Worm (Caenorhabditis elegans) whole organism, young adult: Measurements from ENCODE around the gene F35C11.5.

Source experiments
- B0261.1 ChIP-seq: sonication (generic microtip); optimal IDR thresholded peaks from 2 replicates; lab custom pipeline; 2016; ENCODE audit warnings: mild to moderate bottlenecking, missing genetic modification characterization, moderate library complexity, missing compliant biosample characterization
- C06A6.2 ChIP-seq: fragments of 200-800 bp; sonication (Bioruptor generic); conservative IDR thresholded peaks from 2 replicates; pipeline ENCODE4 v1.3.6; 2022; ENCODE audit warnings: missing genetic modification characterization, missing compliant biosample characterization
- F52B5.7 ChIP-seq: sonication (generic microtip); optimal IDR thresholded peaks from 2 replicates; lab custom pipeline; 2016; ENCODE audit warnings: mild to moderate bottlenecking, missing genetic modification characterization, missing compliant biosample characterization
- F55B11.4 ChIP-seq: sonication (generic microtip); optimal IDR thresholded peaks from 2 replicates; lab custom pipeline; 2016; ENCODE audit warnings: missing compliant biosample characterization, missing genetic modification characterization, borderline replicate concordance; ENCODE audit not compliant: insufficient read depth
- T07F8.4 ChIP-seq: sonication (generic microtip); optimal IDR thresholded peaks from 2 replicates; lab custom pipeline; 2016; ENCODE audit warnings: mild to moderate bottlenecking, missing genetic modification characterization, moderate library complexity, missing compliant biosample characterization
- Y53F4B.3 ChIP-seq: fragments of 200-800 bp; sonication (Bioruptor generic); IDR thresholded peaks from 2 replicates; pipeline ENCODE4 v1.3.6; 2022; ENCODE audit warnings: missing genetic modification reagents, missing genetic modification characterization, missing compliant biosample characterization
- ama-1 ChIP-seq, 3 experiments: fragments of 150-350 bp in 1 of 3; sonication (generic microtip) in 2 of 3; optimal IDR thresholded peaks; 2 replicates each; lab custom pipeline; 2014 to 2018; ENCODE audit warnings: missing biosample characterization in 2 of 3, missing genetic modification characterization in 2 of 3, missing genetic modification reagents in 2 of 3
- athp-1 ChIP-seq: sonication (generic microtip); optimal IDR thresholded peaks from 2 replicates; lab custom pipeline; 2017; ENCODE audit warnings: mild to moderate bottlenecking, missing genetic modification characterization, missing compliant biosample characterization
- attf-5 ChIP-seq: fragments of 200-800 bp; sonication (Bioruptor generic); optimal IDR thresholded peaks from 2 replicates; lab custom pipeline; 2018; ENCODE audit warnings: mild to moderate bottlenecking, missing genetic modification characterization, missing compliant biosample characterization
- ceh-79 ChIP-seq: sonication (generic microtip); optimal IDR thresholded peaks from 2 replicates; lab custom pipeline; 2017; ENCODE audit warnings: mild to moderate bottlenecking, missing genetic modification characterization, missing compliant biosample characterization
- dox-1 ChIP-seq: fragments of 200-800 bp; sonication (Bioruptor generic); IDR thresholded peaks from 2 replicates; pipeline ENCODE4 v1.3.6; 2022; ENCODE audit warnings: missing genetic modification reagents, missing genetic modification characterization, missing compliant biosample characterization
- egl-18 ChIP-seq: fragments of 200-800 bp; sonication (Bioruptor generic); IDR thresholded peaks from 2 replicates; pipeline ENCODE4 v1.3.6; 2022; ENCODE audit warnings: missing genetic modification reagents, missing genetic modification characterization, missing compliant biosample characterization
- egrh-3 ChIP-seq: fragments of 200-800 bp; sonication (Bioruptor generic); IDR thresholded peaks from 2 replicates; pipeline ENCODE4 v1.3.6; 2022; ENCODE audit warnings: missing genetic modification reagents, missing genetic modification characterization, missing compliant biosample characterization
- ekl-4 ChIP-seq: fragments of 200-800 bp; sonication (Bioruptor generic); IDR thresholded peaks from 2 replicates; pipeline ENCODE4 v1.3.6; 2022; ENCODE audit warnings: missing genetic modification reagents, missing genetic modification characterization, missing compliant biosample characterization
- fkh-3 ChIP-seq: sonication (generic microtip); optimal IDR thresholded peaks from 2 replicates; lab custom pipeline; 2016; ENCODE audit warnings: mild to moderate bottlenecking, missing genetic modification characterization, missing compliant biosample characterization
- hsf-1 ChIP-seq: fragments of 200-800 bp; sonication (Bioruptor generic); IDR thresholded peaks from 2 replicates; pipeline ENCODE4 v1.3.6; 2022; ENCODE audit warnings: missing genetic modification reagents, missing genetic modification characterization, missing compliant biosample characterization
- lin-26 ChIP-seq: fragments of 200-800 bp; sonication (Bioruptor generic); IDR thresholded peaks from 2 replicates; pipeline ENCODE4 v1.3.6; 2022; ENCODE audit warnings: missing genetic modification reagents, missing genetic modification characterization, missing compliant biosample characterization
- lin-40 ChIP-seq: sonication (generic microtip); optimal IDR thresholded peaks from 2 replicates; lab custom pipeline; 2016; ENCODE audit warnings: missing genetic modification characterization, mild to moderate bottlenecking, missing compliant biosample characterization, missing genotype, missing genetic modification reagents
- lin-54 ChIP-seq: fragments of 200-800 bp; sonication (Bioruptor generic); optimal IDR thresholded peaks from 2 replicates; lab custom pipeline; 2018; ENCODE audit warnings: mild to moderate bottlenecking, missing genetic modification characterization, missing compliant biosample characterization
- mel-28 ChIP-seq: sonication (generic microtip); optimal IDR thresholded peaks from 2 replicates; lab custom pipeline; 2016; ENCODE audit warnings: borderline replicate concordance, mild to moderate bottlenecking, missing genetic modification characterization, missing compliant biosample characterization
- nfya-2 ChIP-seq: fragments of 200-800 bp; sonication (Bioruptor generic); IDR thresholded peaks from 2 replicates; pipeline ENCODE4 v1.3.6; 2022; ENCODE audit warnings: missing genetic modification reagents, missing genetic modification characterization, missing compliant biosample characterization
- nhr-80 ChIP-seq: sonication (generic microtip); optimal IDR thresholded peaks from 2 replicates; lab custom pipeline; 2016; ENCODE audit warnings: missing genetic modification characterization, missing compliant biosample characterization
- pha-4 ChIP-seq: fragments of 150-350 bp; sonication (generic microtip); optimal IDR thresholded peaks from 2 replicates; lab custom pipeline; 2014; ENCODE audit warnings: missing biosample characterization, missing genetic modification reagents, missing genetic modification characterization
- rcor-1 ChIP-seq: fragments of 200-800 bp; sonication (Bioruptor generic); IDR thresholded peaks from 2 replicates; pipeline ENCODE4 v1.3.6; 2022; ENCODE audit warnings: missing genetic modification reagents, missing genetic modification characterization, missing compliant biosample characterization
- rec-8 ChIP-seq, 2 experiments: sonication (generic microtip); optimal IDR thresholded peaks; 2 replicates each; lab custom pipeline; 2016; ENCODE audit warnings: mild to moderate bottlenecking in 2 of 2, missing genetic modification characterization in 2 of 2, missing genetic modification reagents in 2 of 2, missing genotype in 2 of 2, missing biosample characterization in 1 of 2, missing compliant biosample characterization in 1 of 2, moderate library complexity in 1 of 2
- rpc-1 ChIP-seq, 2 experiments: fragments of 150-350 bp in 1 of 2; sonication (generic microtip) in 1 of 2; optimal IDR thresholded peaks; 2 replicates each; lab custom pipeline; 2014 to 2018; ENCODE audit warnings: missing biosample characterization in 1 of 2, missing genetic modification characterization in 1 of 2, missing genetic modification reagents in 1 of 2, missing genotype in 1 of 2
- snpc-3.4 ChIP-seq: sonication (generic microtip); optimal IDR thresholded peaks from 2 replicates; lab custom pipeline; 2017; ENCODE audit warnings: missing genetic modification characterization, mild to moderate bottlenecking, missing compliant biosample characterization, antibody characterized with exemption, moderate library complexity, missing genotype, missing genetic modification reagents
- snpc-4 ChIP-seq, 5 experiments: fragments of 150-350 bp in 1 of 5; sonication (generic microtip) in 4 of 5; optimal IDR thresholded peaks; 2 replicates each; lab custom pipeline; 2014 to 2018; ENCODE audit warnings: missing genetic modification characterization in 5 of 5, missing biosample characterization in 3 of 5, antibody characterized with exemption in 2 of 5, mild to moderate bottlenecking in 2 of 5, missing compliant biosample characterization in 2 of 5, missing genotype in 2 of 5, moderate library complexity in 2 of 5, missing genetic modification reagents in 1 of 5
- somi-1 ChIP-seq: fragments of 200-800 bp; sonication (Bioruptor generic); optimal IDR thresholded peaks from 2 replicates; lab custom pipeline; 2018; ENCODE audit warnings: mild to moderate bottlenecking, missing genetic modification characterization, missing compliant biosample characterization
- zim-3 ChIP-seq: sonication (generic microtip); optimal IDR thresholded peaks from 2 replicates; lab custom pipeline; 2017; ENCODE audit warnings: mild to moderate bottlenecking, missing genetic modification characterization, moderate library complexity, missing compliant biosample characterization
- ztf-25 ChIP-seq: fragments of 200-800 bp; sonication (Bioruptor generic); IDR thresholded peaks from 2 replicates; pipeline ENCODE4 v1.3.6; 2022; ENCODE audit warnings: missing genetic modification reagents, missing genetic modification characterization, missing compliant biosample characterization
- ztf-26 ChIP-seq: sonication (generic microtip); optimal IDR thresholded peaks from 2 replicates; lab custom pipeline; 2017; ENCODE audit warnings: missing genetic modification characterization, missing compliant biosample characterization

F35C11.5 gene

DNA sequence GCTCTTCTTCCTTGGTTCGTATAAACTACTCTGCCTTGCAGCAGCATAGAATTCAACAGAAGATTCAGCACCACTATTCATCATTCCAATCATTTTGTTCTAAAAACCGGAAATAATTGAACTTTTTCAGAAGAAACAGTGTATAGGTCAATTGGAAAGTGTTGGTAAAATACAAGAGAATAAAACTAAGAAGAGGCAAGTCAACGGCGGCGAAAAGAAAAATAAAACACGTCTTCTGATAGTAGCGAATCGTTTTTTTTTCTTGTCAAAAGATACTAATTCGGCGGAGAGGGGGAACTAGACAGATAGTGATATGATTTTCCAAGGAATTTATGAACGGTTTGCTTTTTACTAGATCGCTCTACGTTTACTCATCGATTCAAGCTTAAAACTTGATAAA is 5.5 kb downstream of the F35C11.5 start, which contains the start of gene F35C11.6:
F35C11.6 (minus strand) TSS at position 101 of the 400 bp plus-strand sequence.
- TF ChIP-seq B0261.1 (tag; lab: Kevin White, UChicago) (no peak), attf-5 (GFP tag; lab: Kevin White, UChicago) (no peak)

DNA sequence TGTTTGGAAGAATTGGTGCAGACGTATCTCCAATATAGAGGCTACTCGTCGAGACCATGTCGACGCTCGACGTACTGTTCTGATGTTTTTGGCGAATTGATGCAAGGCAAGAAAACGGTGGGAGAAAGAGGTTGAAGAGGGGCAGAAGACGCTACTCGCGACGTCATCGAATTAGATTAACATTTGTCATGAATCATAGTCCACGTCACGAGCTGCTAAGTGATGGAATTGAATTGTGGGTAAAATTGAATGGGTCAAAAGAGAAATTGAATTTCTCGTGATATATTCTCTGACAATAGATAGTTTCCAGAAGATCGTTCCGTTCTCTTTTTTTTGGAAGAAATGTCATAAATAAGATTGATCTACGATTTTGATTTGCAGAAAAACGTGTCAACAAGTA is 6.1 kb downstream of the F35C11.5 start:
- TF ChIP-seq hsf-1 = 0 out of 2 replicates have a peak, but pooled peaks have one; percentile 53
- peak; percentile 52 for TF ChIP-seq somi-1 (GFP tag; lab: Kevin White, UChicago)
- TF ChIP-seq C06A6.2 (GFP tag; lab: Robert Waterston, UW) = 0 out of 2 replicates have a peak, but pooled peaks have one; percentile 17
- no peak for TF ChIP-seq snpc-4 (GFP tag; optimal IDR thresholded peaks at IDR 0.05; lab: Kevin White, UChicago)
- no peak for TF ChIP-seq snpc-4 (tag; optimal IDR thresholded peaks at IDR 0.05; lab: Kevin White, UChicago)
- TF ChIP-seq lin-26 (GFP tag; lab: Robert Waterston, UW) = peak; percentile 28; the same call in 1 of the 2 replicates
- peak; percentile 66 for TF ChIP-seq ztf-26 (tag; lab: Kevin White, UChicago)

DNA sequence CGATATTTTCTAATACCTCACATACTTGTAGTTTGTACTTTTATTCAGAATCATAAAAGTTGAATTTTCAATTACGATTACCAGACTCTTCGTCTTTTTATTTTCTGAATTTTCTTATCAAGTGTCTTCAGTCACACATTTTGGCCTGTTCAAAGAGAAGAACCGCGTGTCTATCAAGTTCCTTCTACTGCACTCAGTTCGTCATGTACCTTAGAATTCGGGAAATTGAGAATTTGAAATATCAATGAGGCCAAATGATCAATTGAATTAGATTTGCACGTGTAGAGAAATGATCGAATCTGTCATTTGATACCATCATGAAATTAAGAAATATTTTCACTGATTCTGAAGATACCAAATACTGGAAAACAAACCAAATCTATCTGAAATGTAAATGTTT is 10.0 kb downstream of the F35C11.5 start:
- no peak for TF ChIP-seq F52B5.7 (tag; lab: Kevin White, UChicago)
- TF ChIP-seq ztf-26 (tag; lab: Kevin White, UChicago) = peak; percentile 30
- peak; percentile 47 for TF ChIP-seq nhr-80
- TF ChIP-seq egl-18 (GFP tag; lab: Robert Waterston, UW) = no peak
- TF ChIP-seq T07F8.4 = no peak

DNA sequence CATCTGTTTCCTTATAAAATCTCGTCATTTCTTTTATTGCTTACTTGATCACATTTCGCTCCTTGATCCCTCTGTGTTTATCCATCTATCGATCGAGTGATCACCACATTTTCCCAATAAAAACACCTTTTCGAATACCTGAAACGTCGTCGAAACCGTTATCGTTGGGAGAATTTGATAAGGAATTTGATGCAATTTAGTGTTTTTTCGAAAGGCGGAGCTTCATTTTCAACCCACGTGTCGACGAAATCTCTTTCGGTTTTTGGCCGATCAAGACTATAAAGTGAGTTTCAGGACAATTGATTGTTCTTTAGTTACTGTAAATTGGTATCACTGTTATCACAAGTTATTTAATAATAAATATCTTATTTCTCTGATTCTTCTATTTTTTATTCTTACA is 11.1 kb downstream of the F35C11.5 start, which contains the start of gene srdh-1:
srdh-1 (plus strand) TSS at position 43 of the 400 bp plus-strand sequence.
- no peak for TF ChIP-seq egrh-3 (GFP tag; lab: Robert Waterston, UW)
- no peak for TF ChIP-seq ama-1 (optimal IDR thresholded peaks at IDR 0.05; lab: Kevin White, UChicago)
- no peak for TF ChIP-seq ama-1 (GFP tag; optimal IDR thresholded peaks at IDR 0.05; lab: Kevin White, UChicago)
- no peak for TF ChIP-seq C06A6.2 (GFP tag; lab: Robert Waterston, UW)
- TF ChIP-seq ekl-4 (GFP tag; lab: Robert Waterston, UW) = no peak
- TF ChIP-seq ztf-25 (GFP tag; lab: Robert Waterston, UW) = no peak

DNA sequence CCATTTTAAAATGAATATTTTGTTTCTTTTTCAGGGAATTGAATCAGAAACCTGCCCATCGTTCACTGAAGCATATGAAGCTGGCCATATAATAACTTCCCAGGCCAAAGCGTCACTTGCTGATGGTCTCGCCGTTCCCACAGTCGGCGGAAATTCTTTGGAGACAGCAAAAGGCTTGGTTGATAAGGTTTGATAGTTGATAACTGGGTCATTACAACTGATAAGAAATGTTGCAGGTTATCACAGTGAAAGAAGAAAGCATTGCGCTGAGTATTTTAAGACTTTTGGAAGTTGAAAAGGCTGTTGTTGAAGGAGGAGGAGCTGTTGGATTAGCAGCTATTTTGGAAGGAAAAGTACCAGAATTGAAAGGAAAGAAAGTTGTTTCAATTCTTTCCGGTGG is 13.0 kb downstream of the F35C11.5 start:
- TF ChIP-seq lin-54 (no peak), zim-3 (tag; lab: Kevin White, UChicago) (no peak), lin-40 (tag; lab: Kevin White, UChicago) (no peak), F55B11.4 (tag; lab: Kevin White, UChicago) (no peak), rcor-1 (no peak), nfya-2 (no peak), dox-1 (GFP tag; lab: Robert Waterston, UW) (peak; percentile 44; the same call in 1 of the 2 replicates), nhr-80 (peak; percentile 79)

DNA sequence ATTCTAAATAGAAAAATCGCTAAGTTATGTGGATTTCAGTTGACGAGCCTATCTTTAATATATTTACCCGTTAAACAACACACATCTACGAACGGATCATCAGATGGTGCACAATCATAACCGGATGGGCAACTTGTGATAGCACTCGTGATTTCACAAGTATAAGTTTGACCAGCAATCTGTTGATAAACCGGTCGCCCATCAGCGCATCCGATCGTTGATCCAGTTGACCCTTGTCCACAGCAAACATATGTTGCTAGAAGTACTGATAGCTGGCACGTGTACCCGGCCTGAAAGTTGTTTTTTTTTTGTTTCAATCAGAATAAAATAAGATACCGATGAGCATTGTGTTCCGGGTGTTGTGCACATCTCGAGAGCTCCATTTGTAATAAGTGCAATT is 14.1 kb downstream of the F35C11.5 start:
- no peak for TF ChIP-seq rec-8 (tag; optimal IDR thresholded peaks at IDR 0.05; lab: Kevin White, UChicago)
- TF ChIP-seq lin-26 (GFP tag; lab: Robert Waterston, UW) = 0 out of 2 replicates have a peak, but pooled peaks have one; percentile 64

- TF ChIP-seq fkh-3 (tag; lab: Kevin White, UChicago) (no peak), pha-4 (no peak), snpc-3.4 (tag; lab: Kevin White, UChicago) (no peak), mel-28 (tag; lab: Kevin White, UChicago) (no peak), athp-1 (tag; lab: Kevin White, UChicago) (no peak), F52B5.7 (tag; lab: Kevin White, UChicago) (no peak), ceh-79 (tag; lab: Kevin White, UChicago) (no peak), Y53F4B.3 (GFP tag; lab: Robert Waterston, UW) (no peak), rpc-1 (optimal IDR thresholded peaks at IDR 0.05; lab: Kevin White, UChicago) (no peak), rpc-1 (tag; optimal IDR thresholded peaks at IDR 0.05; lab: Kevin White, UChicago) (no peak)
- TF ChIP-seq, all 124 proteins: peak for 0
Measured at ce11 chrII:8269351-8269750, 15.8 kb downstream of the F35C11.5 start, which contains the start of gene K01C8.2. TSS of gene K01C8.2 (minus strand) at chrII:8269451.
